Fruit fly (Drosophila melanogaster): Measurements from ENCODE around the gene CG13251.
A peak's percentile ranks its signal among the peaks of the same experiment; 100 is the strongest.

CG13251 gene

dm6 chr3L:20621455-20622158, 15.4 kb upstream of the CG13251 start (continued):
- TF ChIP-seq HLH4C (GFP tag; IDR thresholded peaks at IDR 0.05; ENCODE audit: partially characterized antibody) (peak; percentile 30; the same call in 1 of the 3 replicates), kni (GFP tag; optimal IDR thresholded peaks at IDR 0.05) (peak; percentile 100), CG13775 (GFP tag; optimal IDR thresholded peaks at IDR 0.05) (no peak), lilli (GFP tag; optimal IDR thresholded peaks at IDR 0.05) (no peak), Nf-YB (GFP tag; optimal IDR thresholded peaks at IDR 0.05) (peak; percentile 99), chn (GFP tag; optimal IDR thresholded peaks at IDR 0.05) (peak; percentile 8), ftz-f1 (GFP tag; optimal IDR thresholded peaks at IDR 0.05) (no peak), Nf-YA (GFP tag; IDR thresholded peaks at IDR 0.05) (peak; percentile 91), ttk (GFP tag; IDR thresholded peaks at IDR 0.05) (peak; percentile 18; the same call in 1 of the 2 replicates), crol (GFP tag; IDR thresholded peaks at IDR 0.05) (peak; percentile 81), Nf-YC (tag; optimal IDR thresholded peaks at IDR 0.05) (peak; percentile 99), CG12769 (tag; optimal IDR thresholded peaks at IDR 0.05) (peak; percentile 61), Med (GFP tag) (peak; percentile 38), oc (tag; optimal IDR thresholded peaks at IDR 0.05) (peak; percentile 46), dysf (GFP tag; IDR thresholded peaks at IDR 0.05) (no peak), CG32767 (GFP tag; IDR thresholded peaks at IDR 0.05) (0 out of 2 replicates have a peak, but pooled peaks have one; percentile 7)

- no peak for TF ChIP-seq CG6854 (GFP tag; optimal IDR thresholded peaks at IDR 0.05)
- TF ChIP-seq CTCF (GFP tag; optimal IDR thresholded peaks at IDR 0.05), result peak; percentile 80
Observed at dm6 chr3L:20622184-20622583, 14.8 kb upstream of the CG13251 start.

dm6 chr3L:20623139-20623538, 13.9 kb upstream of the CG13251 start:
- peak; percentile 47 for TF ChIP-seq twi (tag; optimal IDR thresholded peaks at IDR 0.05)
- TF ChIP-seq stc (GFP tag; IDR thresholded peaks at IDR 0.05), result no peak
- peak; percentile 21 for TF ChIP-seq oc (tag; optimal IDR thresholded peaks at IDR 0.05)
- TF ChIP-seq tll (GFP tag; optimal IDR thresholded peaks at IDR 0.05), result peak in 1 of 2 experiments; percentile 94
- peak; percentile 63 for TF ChIP-seq D (optimal IDR thresholded peaks at IDR 0.05)
- TF ChIP-seq D (GFP tag; optimal IDR thresholded peaks at IDR 0.05), result no peak
- TF ChIP-seq cad (GFP tag; optimal IDR thresholded peaks at IDR 0.05), result peak; percentile 50
- TF ChIP-seq CG4854 (GFP tag; optimal IDR thresholded peaks at IDR 0.05), result no peak
- no peak for TF ChIP-seq B-H2 (GFP tag; optimal IDR thresholded peaks at IDR 0.05)
- no peak for TF ChIP-seq Hmr (GFP tag; optimal IDR thresholded peaks at IDR 0.05)
- peak; percentile 2 for TF ChIP-seq CG17802 (tag; optimal IDR thresholded peaks at IDR 0.05)
- peak; percentile 38 for TF ChIP-seq pros (GFP tag; optimal IDR thresholded peaks at IDR 0.05)
- TF ChIP-seq CG15269 (tag; optimal IDR thresholded peaks at IDR 0.05), result no peak
- no peak for TF ChIP-seq ash1 (GFP tag; optimal IDR thresholded peaks at IDR 0.05)
- no peak for TF ChIP-seq sug (tag; optimal IDR thresholded peaks at IDR 0.05)

dm6 chr3L:20623566-20623965, 13.4 kb upstream of the CG13251 start:
- no peak for TF ChIP-seq Hr78 (GFP tag; optimal IDR thresholded peaks at IDR 0.05)
- no peak for TF ChIP-seq CG30403 (GFP tag; optimal IDR thresholded peaks at IDR 0.05)
- no peak for TF ChIP-seq Atf3 (GFP tag; optimal IDR thresholded peaks at IDR 0.05)
- TF ChIP-seq Drgx (GFP tag; IDR thresholded peaks at IDR 0.05), result no peak
- no peak for TF ChIP-seq Side (GFP tag; optimal IDR thresholded peaks at IDR 0.05)
- no peak for TF ChIP-seq vnd (GFP tag; IDR thresholded peaks at IDR 0.05; ENCODE audit: partially characterized antibody)
- TF ChIP-seq CG11398 (GFP tag; optimal IDR thresholded peaks at IDR 0.05), result no peak
- TF ChIP-seq Elba2 (GFP tag; optimal IDR thresholded peaks at IDR 0.05), result peak; percentile 24
- no peak for TF ChIP-seq gsb-n (tag; optimal IDR thresholded peaks at IDR 0.05)
- no peak for TF ChIP-seq CG18764 (GFP tag; optimal IDR thresholded peaks at IDR 0.05)
- no peak for TF ChIP-seq Rfx (GFP tag; IDR thresholded peaks at IDR 0.05)
- no peak for TF ChIP-seq CG4360 (GFP tag; IDR thresholded peaks at IDR 0.05)
- no peak for TF ChIP-seq Oaz (GFP tag; IDR thresholded peaks at IDR 0.05)
- no peak for TF ChIP-seq GATAe (GFP tag; conservative IDR thresholded peaks at IDR 0.05)
- no peak for TF ChIP-seq hkb (optimal IDR thresholded peaks at IDR 0.05)
- no peak for TF ChIP-seq hkb (GFP tag; IDR thresholded peaks at IDR 0.05)
- no peak for TF ChIP-seq toy (GFP tag; IDR thresholded peaks at IDR 0.05)
